Worm (Caenorhabditis elegans) whole organism, L3 larva: ENCODE measurements around the gene dmd-5.
A peak's percentile ranks its signal among the peaks of the same experiment; 100 is the strongest.

Source experiments
- R02D3.7 ChIP-seq: fragments of 150-350 bp; optimal IDR thresholded peaks from 2 replicates; lab custom pipeline; 2014; ENCODE audit warnings: missing biosample characterization, missing genetic modification characterization
- ZK546.5 ChIP-seq: sonication (generic microtip); optimal IDR thresholded peaks from 2 replicates; lab custom pipeline; 2017; ENCODE audit warnings: missing biosample characterization, missing genetic modification characterization
- aly-2 ChIP-seq: fragments of 150-350 bp; optimal IDR thresholded peaks from 2 replicates; lab custom pipeline; 2014; ENCODE audit warnings: missing biosample characterization, missing genetic modification characterization
- ama-1 ChIP-seq: fragments of 150-350 bp; optimal IDR thresholded peaks from 2 replicates; lab custom pipeline; 2018
- ceh-16 ChIP-seq: sonication (generic microtip); optimal IDR thresholded peaks from 2 replicates; lab custom pipeline; 2017; ENCODE audit warnings: missing biosample characterization, missing genetic modification characterization
- ceh-28 ChIP-seq: fragments of 150-350 bp; optimal IDR thresholded peaks from 2 replicates; lab custom pipeline; 2014; ENCODE audit warnings: missing biosample characterization, missing genetic modification reagents, missing genetic modification characterization
- ceh-82 ChIP-seq: fragments of 150-350 bp; optimal IDR thresholded peaks from 2 replicates; lab custom pipeline; 2014; ENCODE audit warnings: missing biosample characterization, missing genetic modification characterization
- ceh-9 ChIP-seq: sonication (generic microtip); optimal IDR thresholded peaks from 2 replicates; lab custom pipeline; 2018; ENCODE audit warnings: missing biosample characterization, missing genetic modification characterization
- daf-12 ChIP-seq: fragments of 150-350 bp; optimal IDR thresholded peaks from 2 replicates; lab custom pipeline; 2014; ENCODE audit warnings: missing biosample characterization, missing genetic modification reagents, missing genetic modification characterization
- egl-27 ChIP-seq: sonication (generic microtip); optimal IDR thresholded peaks from 4 replicates; lab custom pipeline; 2017; ENCODE audit warnings: missing biosample characterization, missing genetic modification reagents, missing genetic modification characterization
- egl-5 ChIP-seq: fragments of 150-350 bp; optimal IDR thresholded peaks from 2 replicates; lab custom pipeline; 2017; ENCODE audit warnings: missing biosample characterization, missing genetic modification reagents, missing genetic modification characterization, inconsistent platforms
- elt-1 ChIP-seq: fragments of 150-350 bp; optimal IDR thresholded peaks from 2 replicates; lab custom pipeline; 2014; ENCODE audit warnings: missing biosample characterization, missing genetic modification characterization
- elt-2 ChIP-seq: sonication (generic microtip); optimal IDR thresholded peaks from 2 replicates; lab custom pipeline; 2016; ENCODE audit warnings: missing genetic modification reagents, mild to moderate bottlenecking, missing genetic modification characterization, missing compliant biosample characterization
- elt-3 ChIP-seq, 3 experiments: fragments of 150-350 bp in 1 of 3; sonication (generic microtip) in 2 of 3; optimal IDR thresholded peaks; 2 replicates in 2 of 3; 4 replicates in 1 of 3; lab custom pipeline; 2014 to 2017; ENCODE audit warnings: missing biosample characterization in 3 of 3, missing genetic modification characterization in 3 of 3
- eor-1 ChIP-seq, 2 experiments: fragments of 150-350 bp; optimal IDR thresholded peaks; 2 replicates each; lab custom pipeline; 2014 to 2018; ENCODE audit warnings: missing biosample characterization in 2 of 2, missing genetic modification characterization in 2 of 2
- fkh-10 ChIP-seq: sonication (generic microtip); optimal IDR thresholded peaks from 2 replicates; lab custom pipeline; 2017; ENCODE audit warnings: missing biosample characterization, missing genetic modification reagents, missing genetic modification characterization
- fkh-2 ChIP-seq: fragments of 150-350 bp; optimal IDR thresholded peaks from 2 replicates; lab custom pipeline; 2014; ENCODE audit warnings: missing biosample characterization, missing genetic modification reagents, missing genetic modification characterization
- fos-1 ChIP-seq: fragments of 150-350 bp; optimal IDR thresholded peaks from 2 replicates; lab custom pipeline; 2014; ENCODE audit warnings: missing biosample characterization, missing genetic modification characterization
- hmg-11 ChIP-seq: sonication (generic microtip); optimal IDR thresholded peaks from 2 replicates; lab custom pipeline; 2016; ENCODE audit warnings: missing genetic modification characterization, missing compliant biosample characterization
- jun-1 ChIP-seq: fragments of 150-350 bp; optimal IDR thresholded peaks from 2 replicates; lab custom pipeline; 2014; ENCODE audit warnings: missing biosample characterization, missing genetic modification reagents, missing genetic modification characterization
- lin-15B ChIP-seq: fragments of 150-350 bp; optimal IDR thresholded peaks from 2 replicates; lab custom pipeline; 2014; ENCODE audit warnings: missing biosample characterization, missing genetic modification characterization
- lin-39 ChIP-seq: fragments of 150-350 bp; optimal IDR thresholded peaks from 2 replicates; lab custom pipeline; 2018; ENCODE audit warnings: missing biosample characterization, missing genetic modification reagents, missing genetic modification characterization
- lsy-12 ChIP-seq: sonication (generic microtip); optimal IDR thresholded peaks from 2 replicates; lab custom pipeline; 2016; ENCODE audit warnings: mild to moderate bottlenecking, missing genetic modification characterization, missing compliant biosample characterization
- mdl-1 ChIP-seq: fragments of 150-350 bp; optimal IDR thresholded peaks from 2 replicates; lab custom pipeline; 2014; ENCODE audit warnings: missing biosample characterization, missing genetic modification characterization
- mml-1 ChIP-seq: fragments of 150-350 bp; sonication (generic microtip); optimal IDR thresholded peaks from 3 replicates; lab custom pipeline; 2014; ENCODE audit warnings: missing biosample characterization, missing genetic modification characterization
- nfya-1 ChIP-seq: sonication (generic microtip); optimal IDR thresholded peaks from 2 replicates; lab custom pipeline; 2017; ENCODE audit warnings: missing genetic modification characterization, mild to moderate bottlenecking, missing compliant biosample characterization, antibody characterized with exemption, moderate library complexity; ENCODE audit not compliant: insufficient read depth
- nhr-11 ChIP-seq: fragments of 150-350 bp; optimal IDR thresholded peaks from 2 replicates; lab custom pipeline; 2014; ENCODE audit warnings: missing biosample characterization, missing genetic modification characterization
- nhr-12 ChIP-seq: fragments of 150-350 bp; optimal IDR thresholded peaks from 2 replicates; lab custom pipeline; 2014; ENCODE audit warnings: missing biosample characterization, missing genetic modification characterization
- nhr-23 ChIP-seq: fragments of 150-350 bp; optimal IDR thresholded peaks from 2 replicates; lab custom pipeline; 2014; ENCODE audit warnings: missing biosample characterization, missing genetic modification reagents, missing genetic modification characterization
- nhr-237 ChIP-seq: fragments of 150-350 bp; optimal IDR thresholded peaks from 2 replicates; lab custom pipeline; 2014; ENCODE audit warnings: missing biosample characterization, missing genetic modification characterization
- nhr-25 ChIP-seq: sonication (generic microtip); optimal IDR thresholded peaks from 2 replicates; lab custom pipeline; 2017; ENCODE audit warnings: missing biosample characterization, missing genetic modification characterization
- nhr-28 ChIP-seq: fragments of 150-350 bp; optimal IDR thresholded peaks from 2 replicates; lab custom pipeline; 2014; ENCODE audit warnings: missing biosample characterization, missing genetic modification characterization
- nhr-43 ChIP-seq: sonication (generic microtip); optimal IDR thresholded peaks from 2 replicates; lab custom pipeline; 2016; ENCODE audit warnings: mild to moderate bottlenecking, missing genetic modification characterization, missing compliant biosample characterization; ENCODE audit not compliant: poor library complexity, severe bottlenecking
- nhr-67 ChIP-seq: fragments of 150-350 bp; optimal IDR thresholded peaks from 2 replicates; lab custom pipeline; 2014; ENCODE audit warnings: missing biosample characterization, missing genetic modification characterization
- nhr-76 ChIP-seq: fragments of 150-350 bp; sonication (generic microtip); optimal IDR thresholded peaks from 5 replicates; lab custom pipeline; 2014; ENCODE audit warnings: missing biosample characterization, missing genetic modification characterization
- nhr-77 ChIP-seq: fragments of 150-350 bp; optimal IDR thresholded peaks from 2 replicates; lab custom pipeline; 2014; ENCODE audit warnings: missing biosample characterization, missing genetic modification characterization
- pha-4 ChIP-seq: fragments of 150-350 bp; optimal IDR thresholded peaks from 2 replicates; lab custom pipeline; 2014; ENCODE audit warnings: missing biosample characterization, missing genetic modification reagents, missing genetic modification characterization
- pqm-1 ChIP-seq: fragments of 150-350 bp; optimal IDR thresholded peaks from 2 replicates; lab custom pipeline; 2017; ENCODE audit warnings: missing biosample characterization, missing genetic modification characterization, inconsistent platforms
- sea-2 ChIP-seq: fragments of 150-350 bp; sonication (generic microtip); optimal IDR thresholded peaks from 4 replicates; lab custom pipeline; 2014; ENCODE audit warnings: missing biosample characterization, missing genetic modification reagents, missing genetic modification characterization
- skn-1 ChIP-seq: fragments of 150-350 bp; optimal IDR thresholded peaks from 2 replicates; lab custom pipeline; 2014; ENCODE audit warnings: missing biosample characterization, missing genetic modification characterization
- snpc-4 ChIP-seq: fragments of 150-350 bp; optimal IDR thresholded peaks from 2 replicates; lab custom pipeline; 2014; ENCODE audit warnings: missing biosample characterization, missing genetic modification characterization
- tbx-2 ChIP-seq: sonication (generic microtip); optimal IDR thresholded peaks from 2 replicates; lab custom pipeline; 2016; ENCODE audit warnings: mild to moderate bottlenecking, missing genetic modification characterization, missing compliant biosample characterization
- unc-39 ChIP-seq: sonication (generic microtip); optimal IDR thresholded peaks from 4 replicates; lab custom pipeline; 2017; ENCODE audit warnings: missing biosample characterization, missing genetic modification characterization
- unc-62 ChIP-seq: fragments of 150-350 bp; sonication (generic microtip); optimal IDR thresholded peaks from 4 replicates; lab custom pipeline; 2014; ENCODE audit warnings: missing biosample characterization, missing genetic modification reagents, missing genetic modification characterization
- zag-1 ChIP-seq: fragments of 150-350 bp; optimal IDR thresholded peaks from 2 replicates; lab custom pipeline; 2014; ENCODE audit warnings: missing biosample characterization, missing genetic modification characterization
- ztf-11 ChIP-seq: fragments of 150-350 bp; optimal IDR thresholded peaks from 2 replicates; lab custom pipeline; 2014; ENCODE audit warnings: missing biosample characterization, missing genetic modification characterization
- ztf-4 ChIP-seq: fragments of 150-350 bp; optimal IDR thresholded peaks from 2 replicates; lab custom pipeline; 2014; ENCODE audit warnings: missing biosample characterization, missing genetic modification characterization

Gene dmd-5

ce11 chrII:5774879-5775278, 859 bp upstream of the dmd-5 start:
- no peak for TF ChIP-seq zag-1 (tag; lab: Kevin White, UChicago)
- TF ChIP-seq nhr-23 (tag; lab: Kevin White, UChicago) = no peak
- no peak for TF ChIP-seq sea-2 (GFP tag; lab: Kevin White, UChicago)
- TF ChIP-seq jun-1 (tag; lab: Kevin White, UChicago) = no peak
- TF ChIP-seq, all 47 proteins: peak for 0

- TF ChIP-seq zag-1 (tag; lab: Kevin White, UChicago) = no peak
- TF ChIP-seq nhr-67 (tag; lab: Kevin White, UChicago) = no peak
- no peak for TF ChIP-seq sea-2 (GFP tag; lab: Kevin White, UChicago)
- TF ChIP-seq ztf-4 (tag; lab: Kevin White, UChicago) = no peak
- no peak for TF ChIP-seq egl-5 (tag; lab: Kevin White, UChicago)
- TF ChIP-seq ceh-28 (tag; lab: Kevin White, UChicago) = no peak
- no peak for TF ChIP-seq nhr-11 (tag; lab: Kevin White, UChicago)
- no peak for TF ChIP-seq aly-2 (tag; lab: Kevin White, UChicago)
- peak; percentile 23 for TF ChIP-seq nhr-43 (tag; lab: Kevin White, UChicago)
- no peak for TF ChIP-seq fkh-10 (GFP tag; lab: Kevin White, UChicago)
- peak; percentile 32 for TF ChIP-seq pha-4 (tag; lab: Kevin White, UChicago)
- no peak for TF ChIP-seq nhr-23 (tag; lab: Kevin White, UChicago)
- no peak for TF ChIP-seq nhr-12 (tag; lab: Kevin White, UChicago)
- no peak for TF ChIP-seq nhr-77
- no peak for TF ChIP-seq fkh-2
- no peak for TF ChIP-seq egl-27 (tag; lab: Kevin White, UChicago)
- no peak for TF ChIP-seq lin-15B (tag; lab: Kevin White, UChicago)
- TF ChIP-seq nhr-25 (tag; lab: Kevin White, UChicago) = no peak
- TF ChIP-seq ZK546.5 (tag; lab: Kevin White, UChicago) = no peak
- no peak for TF ChIP-seq mdl-1
- no peak for TF ChIP-seq jun-1 (tag; lab: Kevin White, UChicago)
- no peak for TF ChIP-seq ztf-11 (tag; lab: Kevin White, UChicago)
- TF ChIP-seq pqm-1 = no peak
- TF ChIP-seq elt-2 (tag; lab: Kevin White, UChicago) = peak; percentile 46
- no peak for TF ChIP-seq unc-62 (GFP tag; lab: Kevin White, UChicago)
- TF ChIP-seq nhr-28 (tag; lab: Kevin White, UChicago) = no peak
- TF ChIP-seq lin-39 (tag; lab: Kevin White, UChicago) = peak; percentile 31
- TF ChIP-seq ceh-16 (tag; lab: Kevin White, UChicago) = no peak
- TF ChIP-seq fos-1 = no peak
- no peak for TF ChIP-seq skn-1 (tag; lab: Kevin White, UChicago)
- no peak for TF ChIP-seq ceh-9 (tag; lab: Kevin White, UChicago)
- no peak for TF ChIP-seq tbx-2 (tag; lab: Kevin White, UChicago)
- TF ChIP-seq lsy-12 (tag; lab: Kevin White, UChicago) = no peak
- no peak for TF ChIP-seq nhr-237
- no peak for TF ChIP-seq ceh-82 (tag; lab: Kevin White, UChicago)
- peak; percentile 16 for TF ChIP-seq nfya-1 (tag; lab: Kevin White, UChicago)
- peak; percentile 19 for TF ChIP-seq snpc-4 (tag; lab: Kevin White, UChicago)
- no peak for TF ChIP-seq R02D3.7
- no peak for TF ChIP-seq nhr-76 (tag; lab: Kevin White, UChicago)
- peak; percentile 85 for TF ChIP-seq hmg-11 (tag; lab: Kevin White, UChicago)
- no peak for TF ChIP-seq daf-12
- no peak for TF ChIP-seq elt-1 (tag; lab: Kevin White, UChicago)
- no peak for TF ChIP-seq ama-1 (lab: Kevin White, UChicago)
- no peak for TF ChIP-seq unc-39
- peak in 1 of 3 experiments; percentile 1 for TF ChIP-seq elt-3 (tag; optimal IDR thresholded peaks at IDR 0.05; lab: Kevin White, UChicago)
- TF ChIP-seq eor-1 (tag; optimal IDR thresholded peaks at IDR 0.05; lab: Kevin White, UChicago) = no peak
- no peak for TF ChIP-seq mml-1 (tag; lab: Kevin White, UChicago)
Measured at ce11 chrII:5772547-5773142, 1.4 kb downstream of the dmd-5 start.
